Fruit fly (Drosophila melanogaster) whole organism, embryonic: Measurements from ENCODE around the gene lectin-37Da.

ENCODE experiments used
- Adf1 ChIP-seq: fragments of 200-800 bp; sonication (Bioruptor generic); IDR thresholded peaks from 2 replicates; pipeline ENCODE4 v1.3.6; 2022; ENCODE audit warnings: missing biosample characterization, missing genetic modification characterization
- CG10267 ChIP-seq: fragments of 200-800 bp; sonication (Bioruptor generic); optimal IDR thresholded peaks from 2 replicates; lab custom pipeline; 2018; ENCODE audit warnings: missing biosample characterization, mild to moderate bottlenecking, missing genetic modification characterization, moderate library complexity
- CG10959 ChIP-seq: fragments of 200-800 bp; sonication (Bioruptor generic); IDR thresholded peaks from 2 replicates; pipeline ENCODE4 v1.3.6; 2022; ENCODE audit warnings: missing biosample characterization, missing genetic modification characterization
- CG12219 ChIP-seq: fragments of 200-800 bp; sonication (Bioruptor generic); optimal IDR thresholded peaks from 3 replicates; lab custom pipeline; 2018; ENCODE audit warnings: missing biosample characterization, mild to moderate bottlenecking, missing genetic modification characterization
- CG12769 ChIP-seq: fragments of 200-800 bp; sonication (Bioruptor generic); optimal IDR thresholded peaks from 2 replicates; lab custom pipeline; 2019; ENCODE audit warnings: missing biosample characterization, mild to moderate bottlenecking, missing genetic modification characterization, moderate library complexity
- CG13424 ChIP-seq: fragments of 200-800 bp; sonication (Bioruptor generic); optimal IDR thresholded peaks from 2 replicates; lab custom pipeline; 2019; ENCODE audit warnings: missing biosample characterization, mild to moderate bottlenecking, missing genetic modification characterization, moderate library complexity
- CG14014 ChIP-seq: fragments of 200-800 bp; sonication (Bioruptor generic); IDR thresholded peaks from 2 replicates; pipeline ENCODE4 v1.3.6; 2022; ENCODE audit warnings: missing biosample characterization, missing genetic modification characterization
- CG16815 ChIP-seq: fragments of 200-800 bp; sonication (Bioruptor generic); optimal IDR thresholded peaks from 3 replicates; lab custom pipeline; 2017; ENCODE audit warnings: missing biosample characterization, mild to moderate bottlenecking, missing genetic modification characterization
- CG17912 ChIP-seq: fragments of 200-800 bp; sonication (Bioruptor generic); optimal IDR thresholded peaks from 2 replicates; lab custom pipeline; 2018; ENCODE audit warnings: missing biosample characterization, mild to moderate bottlenecking, missing genetic modification characterization
- CG18764 ChIP-seq: fragments of 200-800 bp; sonication (Bioruptor generic); optimal IDR thresholded peaks from 3 replicates; lab custom pipeline; 2016; ENCODE audit warnings: missing biosample characterization, missing genetic modification characterization
- CG2129 ChIP-seq: fragments of 200-800 bp; sonication (Bioruptor generic); IDR thresholded peaks from 2 replicates; pipeline ENCODE4 v1.3.6; 2022; ENCODE audit warnings: missing biosample characterization, missing genetic modification characterization; ENCODE audit not compliant: partially characterized antibody
- CG3847 ChIP-seq: fragments of 200-800 bp; sonication (Bioruptor generic); IDR thresholded peaks from 2 replicates; pipeline ENCODE4 v1.3.6; 2022; ENCODE audit warnings: missing biosample characterization, missing genetic modification characterization
- CG4328 ChIP-seq: fragments of 200-800 bp; sonication (Bioruptor generic); optimal IDR thresholded peaks from 3 replicates; lab custom pipeline; 2017; ENCODE audit warnings: missing biosample characterization, missing genetic modification reagents, missing genetic modification characterization
- CG4404 ChIP-seq: fragments of 200-800 bp; sonication (Bioruptor generic); IDR thresholded peaks from 2 replicates; pipeline ENCODE4 v1.3.6; 2022; ENCODE audit warnings: missing biosample characterization, missing genetic modification characterization
- CG4854 ChIP-seq: fragments of 200-800 bp; sonication (Bioruptor generic); optimal IDR thresholded peaks from 2 replicates; lab custom pipeline; 2016; ENCODE audit warnings: missing biosample characterization, missing genetic modification characterization, inconsistent platforms
- CG5953 ChIP-seq: fragments of 200-800 bp; sonication (Bioruptor generic); IDR thresholded peaks from 2 replicates; pipeline ENCODE4 v1.3.6; 2022; ENCODE audit warnings: missing biosample characterization, missing genetic modification characterization
- CG6654 ChIP-seq: fragments of 200-800 bp; sonication (Bioruptor generic); optimal IDR thresholded peaks from 2 replicates; lab custom pipeline; 2017; ENCODE audit warnings: missing biosample characterization, mild to moderate bottlenecking, missing genetic modification characterization
- CG6854 ChIP-seq: fragments of 200-800 bp; sonication (Bioruptor generic); optimal IDR thresholded peaks from 3 replicates; lab custom pipeline; 2017; ENCODE audit warnings: missing biosample characterization, mild to moderate bottlenecking, missing genetic modification characterization
- CG7839 ChIP-seq: fragments of 200-800 bp; sonication (Bioruptor generic); optimal IDR thresholded peaks from 3 replicates; lab custom pipeline; 2018; ENCODE audit warnings: missing biosample characterization, mild to moderate bottlenecking, missing genetic modification characterization, moderate library complexity
- CG7928 ChIP-seq: fragments of 200-800 bp; sonication (Bioruptor generic); optimal IDR thresholded peaks from 2 replicates; lab custom pipeline; 2017; ENCODE audit warnings: missing biosample characterization, mild to moderate bottlenecking, missing genetic modification characterization
- CG9215 ChIP-seq: fragments of 200-800 bp; sonication (Bioruptor generic); IDR thresholded peaks from 2 replicates; pipeline ENCODE4 v1.3.6; 2022; ENCODE audit warnings: missing biosample characterization, missing genetic modification characterization
- CTCF ChIP-seq: fragments of 200-800 bp; sonication (Bioruptor generic); optimal IDR thresholded peaks from 2 replicates; lab custom pipeline; 2017; ENCODE audit warnings: missing biosample characterization, mild to moderate bottlenecking, missing genetic modification characterization, moderate library complexity
- Camta ChIP-seq: fragments of 200-800 bp; sonication (Bioruptor generic); optimal IDR thresholded peaks from 2 replicates; lab custom pipeline; 2016; ENCODE audit warnings: missing biosample characterization, missing genetic modification characterization
- D ChIP-seq, 2 experiments: fragments of 200-800 bp in 1 of 2; fragments of >200 bp in 1 of 2; sonication (Bioruptor generic) in 1 of 2; optimal IDR thresholded peaks; 2 replicates in 1 of 2; 3 replicates in 1 of 2; lab custom pipeline; 2017; ENCODE audit warnings: mild to moderate bottlenecking in 1 of 2, missing biosample characterization in 1 of 2, missing genetic modification characterization in 1 of 2, missing genetic modification reagents in 1 of 2
- Dfd ChIP-seq, 2 experiments: fragments of >200 bp; optimal IDR thresholded peaks; 2 replicates each; lab custom pipeline; 2017; ENCODE audit warnings: missing biosample characterization in 2 of 2, missing genetic modification characterization in 2 of 2
- Doc3 ChIP-seq: fragments of 200-800 bp; sonication (Bioruptor generic); IDR thresholded peaks from 3 replicates; pipeline ENCODE4 v1.3.6; 2022; ENCODE audit warnings: missing biosample characterization, missing genetic modification characterization; ENCODE audit not compliant: partially characterized antibody
- ERR ChIP-seq: fragments of 200-800 bp; sonication (Bioruptor generic); optimal IDR thresholded peaks from 2 replicates; lab custom pipeline; 2016; ENCODE audit warnings: missing biosample characterization, missing genetic modification characterization
- Ets97D ChIP-seq: fragments of 200-800 bp; sonication (Bioruptor generic); optimal IDR thresholded peaks from 3 replicates; lab custom pipeline; 2016; ENCODE audit warnings: missing biosample characterization, missing genetic modification characterization
- Hmr ChIP-seq: fragments of 200-800 bp; sonication (Bioruptor generic); optimal IDR thresholded peaks from 3 replicates; lab custom pipeline; 2017; ENCODE audit warnings: mild to moderate bottlenecking, missing biosample characterization, missing genetic modification reagents, missing genetic modification characterization
- Mrtf ChIP-seq: fragments of 200-800 bp; sonication (Bioruptor generic); IDR thresholded peaks from 3 replicates; pipeline ENCODE4 v1.3.6; 2022; ENCODE audit warnings: missing biosample characterization, missing genetic modification characterization
- NC2α ChIP-seq: fragments of 200-800 bp; sonication (Bioruptor generic); optimal IDR thresholded peaks from 2 replicates; lab custom pipeline; 2016; ENCODE audit warnings: missing biosample characterization, missing genetic modification characterization
- NC2β ChIP-seq: fragments of 200-800 bp; sonication (Bioruptor generic); optimal IDR thresholded peaks from 2 replicates; lab custom pipeline; 2016; ENCODE audit warnings: missing biosample characterization, missing genetic modification characterization
- NFAT ChIP-seq: fragments of 200-800 bp; sonication (Bioruptor generic); IDR thresholded peaks from 2 replicates; pipeline ENCODE4 v1.3.6; 2022; ENCODE audit warnings: missing biosample characterization, missing genetic modification characterization
- NK7.1 ChIP-seq: fragments of 200-800 bp; sonication (Bioruptor generic); optimal IDR thresholded peaks from 3 replicates; lab custom pipeline; 2016; ENCODE audit warnings: missing biosample characterization, missing genetic modification characterization
- Spps ChIP-seq: fragments of 200-800 bp; sonication (Bioruptor generic); optimal IDR thresholded peaks from 2 replicates; lab custom pipeline; 2018; ENCODE audit warnings: missing biosample characterization, mild to moderate bottlenecking, missing genetic modification characterization
- Usf ChIP-seq: fragments of 200-800 bp; sonication (Bioruptor generic); optimal IDR thresholded peaks from 2 replicates; lab custom pipeline; 2017; ENCODE audit warnings: missing genotype, missing biosample characterization, missing genetic modification characterization
- bowl ChIP-seq: fragments of 200-800 bp; sonication (Bioruptor generic); IDR thresholded peaks from 2 replicates; pipeline ENCODE4 v1.3.6; 2022; ENCODE audit warnings: missing biosample characterization, missing genetic modification characterization
- bsh ChIP-seq, 2 experiments: fragments of 200-800 bp; sonication (Bioruptor generic); optimal IDR thresholded peaks; 2 replicates each; lab custom pipeline; 2017 to 2018; ENCODE audit warnings: mild to moderate bottlenecking in 2 of 2, missing biosample characterization in 2 of 2, missing genetic modification characterization in 2 of 2, moderate library complexity in 1 of 2
- chm ChIP-seq: fragments of 200-800 bp; sonication (Bioruptor generic); IDR thresholded peaks from 2 replicates; pipeline ENCODE4 v1.3.6; 2022; ENCODE audit warnings: missing biosample characterization, missing genetic modification characterization
- dan ChIP-seq: fragments of 200-800 bp; sonication (Bioruptor generic); IDR thresholded peaks from 2 replicates; pipeline ENCODE4 v1.3.6; 2022; ENCODE audit warnings: missing biosample characterization, missing genetic modification characterization
- klu ChIP-seq: fragments of 200-800 bp; sonication (Bioruptor generic); IDR thresholded peaks from 2 replicates; pipeline ENCODE4 v1.3.6; 2022; ENCODE audit warnings: missing biosample characterization, missing genetic modification characterization
- nerfin-1 ChIP-seq: fragments of 200-800 bp; sonication (Bioruptor generic); optimal IDR thresholded peaks from 3 replicates; lab custom pipeline; 2019; ENCODE audit warnings: missing biosample characterization, mild to moderate bottlenecking, missing genetic modification characterization, moderate library complexity
- pho ChIP-seq: fragments of 200-800 bp; sonication (Bioruptor generic); optimal IDR thresholded peaks from 2 replicates; lab custom pipeline; 2016; ENCODE audit warnings: missing biosample characterization, missing genetic modification characterization
- pnt ChIP-seq: fragments of 200-800 bp; sonication (Bioruptor generic); optimal IDR thresholded peaks from 3 replicates; lab custom pipeline; 2016; ENCODE audit warnings: missing biosample characterization, missing genetic modification characterization
- prd ChIP-seq, 3 experiments: fragments of >200 bp in 2 of 3; fragments of 200-800 bp in 1 of 3; sonication (Bioruptor generic) in 1 of 3; optimal IDR thresholded peaks in 2 of 3; IDR thresholded peaks in 1 of 3; 2 replicates in 2 of 3; 3 replicates in 1 of 3; pipeline versions ENCODE4 v1.3.6 to Lab custom; 2017 to 2022; ENCODE audit warnings: missing biosample characterization in 1 of 3, missing genetic modification characterization in 1 of 3
- rib ChIP-seq: fragments of 200-800 bp; sonication (Bioruptor generic); IDR thresholded peaks from 2 replicates; pipeline ENCODE4 v1.3.6; 2022; ENCODE audit warnings: missing biosample characterization, missing genetic modification characterization
- sens-2 ChIP-seq: fragments of 200-800 bp; sonication (Bioruptor generic); IDR thresholded peaks from 2 replicates; pipeline ENCODE4 v1.3.6; 2022; ENCODE audit warnings: missing biosample characterization, missing genetic modification characterization
- slp2 ChIP-seq: fragments of 200-800 bp; sonication (Bioruptor generic); optimal IDR thresholded peaks from 2 replicates; lab custom pipeline; 2016; ENCODE audit warnings: missing biosample characterization, missing genetic modification characterization
- sob ChIP-seq: fragments of 200-800 bp; sonication (Bioruptor generic); IDR thresholded peaks from 2 replicates; pipeline ENCODE4 v1.3.6; 2022; ENCODE audit warnings: missing biosample characterization, missing genetic modification characterization
- stc ChIP-seq: fragments of 200-800 bp; sonication (Bioruptor generic); IDR thresholded peaks from 2 replicates; pipeline ENCODE4 v1.3.6; 2022; ENCODE audit warnings: missing biosample characterization, missing genetic modification characterization
- tap ChIP-seq: fragments of 200-800 bp; optimal IDR thresholded peaks from 3 replicates; lab custom pipeline; 2019; ENCODE audit warnings: missing biosample characterization, mild to moderate bottlenecking, missing genetic modification characterization, moderate library complexity
- z ChIP-seq: fragments of 200-800 bp; sonication (Bioruptor generic); IDR thresholded peaks from 3 replicates; pipeline ENCODE4 v1.3.6; 2022; ENCODE audit warnings: missing biosample characterization, missing genetic modification characterization

The lectin-37Da gene

DNA sequence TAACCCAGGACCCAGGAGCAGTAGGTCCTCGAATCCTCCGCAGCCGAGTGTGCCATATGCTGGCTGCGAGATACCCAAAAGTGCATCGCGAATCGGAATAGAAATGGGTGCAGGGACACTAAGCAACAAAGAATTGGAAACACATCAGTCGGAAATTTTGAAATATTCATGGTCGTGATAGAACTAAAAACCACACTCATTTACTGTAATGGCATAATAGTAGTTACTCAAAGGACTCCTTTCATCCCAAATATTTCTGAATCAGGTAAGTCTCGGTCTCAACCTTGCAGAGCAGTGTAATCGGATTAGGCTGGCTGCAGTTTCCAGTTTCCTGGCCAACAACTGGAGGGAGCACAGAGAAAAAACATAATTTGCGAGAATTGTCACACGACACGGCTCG lies 42.0 kb upstream of the lectin-37Da start (continued):
- no peak for TF ChIP-seq CG2129 (GFP tag; lab: Robert Waterston, UW)
- peak; percentile 29 for TF ChIP-seq CG7839 (tag; lab: Kevin White, UChicago)
- TF ChIP-seq CTCF (GFP tag; lab: Kevin White, UChicago), result no peak
- TF ChIP-seq rib (GFP tag; lab: Robert Waterston, UW), result no peak
- no peak for TF ChIP-seq CG17912 (GFP tag; lab: Kevin White, UChicago)
- TF ChIP-seq Usf, result no peak
- no peak for TF ChIP-seq ERR
- TF ChIP-seq CG3847 (GFP tag; lab: Robert Waterston, UW), result no peak
- TF ChIP-seq CG18764 (GFP tag; lab: Kevin White, UChicago), result peak; percentile 4
- TF ChIP-seq CG4854 (GFP tag; lab: Kevin White, UChicago), result no peak
- peak; percentile 13 for TF ChIP-seq CG12219
- TF ChIP-seq pnt, result no peak
- TF ChIP-seq CG4404, result peak; percentile 42; the same call in 1 of the 2 replicates
- TF ChIP-seq tap, result peak; percentile 35
- TF ChIP-seq sens-2 (GFP tag; lab: Robert Waterston, UW), result no peak
- TF ChIP-seq Doc3, result no peak
- TF ChIP-seq CG16815, result peak; percentile 25
- no peak for TF ChIP-seq stc (GFP tag; lab: Robert Waterston, UW)
- no peak for TF ChIP-seq CG6654 (GFP tag; lab: Kevin White, UChicago)
- no peak for TF ChIP-seq prd (optimal IDR thresholded peaks at IDR 0.05; lab: Kevin White, UChicago)
- peak; percentile 70 for TF ChIP-seq prd (GFP tag; IDR thresholded peaks at IDR 0.05; lab: Robert Waterston, UW)
- TF ChIP-seq dan (GFP tag; lab: Robert Waterston, UW), result 0 out of 2 replicates have a peak, but pooled peaks have one; percentile 6
- no peak for TF ChIP-seq slp2 (GFP tag; lab: Kevin White, UChicago)
- TF ChIP-seq CG13424 (tag; lab: Kevin White, UChicago), result peak; percentile 9
- TF ChIP-seq NK7.1 (GFP tag; lab: Kevin White, UChicago), result no peak
- no peak for TF ChIP-seq Mrtf (GFP tag; lab: Robert Waterston, UW)
- TF ChIP-seq Hmr (GFP tag; lab: Kevin White, UChicago), result no peak
- TF ChIP-seq CG12769 (tag; lab: Kevin White, UChicago), result no peak
- no peak for TF ChIP-seq klu (GFP tag; lab: Robert Waterston, UW)
- TF ChIP-seq nerfin-1 (tag; lab: Kevin White, UChicago), result no peak
- TF ChIP-seq bsh (GFP tag; optimal IDR thresholded peaks at IDR 0.05; lab: Kevin White, UChicago), result peak in 1 of 2 experiments; percentile 56
- TF ChIP-seq CG10959, result peak; percentile 66
- TF ChIP-seq D (optimal IDR thresholded peaks at IDR 0.05; lab: Kevin White, UChicago), result no peak
- peak; percentile 52 for TF ChIP-seq D (GFP tag; optimal IDR thresholded peaks at IDR 0.05; lab: Kevin White, UChicago)
- no peak; the same call in 1 of the 2 replicates for TF ChIP-seq sob (GFP tag; lab: Robert Waterston, UW)
- no peak for TF ChIP-seq NC2α (GFP tag; lab: Kevin White, UChicago)
- no peak for TF ChIP-seq CG9215 (GFP tag; lab: Robert Waterston, UW)
- TF ChIP-seq pho (GFP tag; lab: Kevin White, UChicago), result no peak
- peak; percentile 41; the same call in 1 of the 2 replicates for TF ChIP-seq chm
- TF ChIP-seq z, result no peak
- no peak for TF ChIP-seq Ets97D
- TF ChIP-seq CG7928, result no peak
- no peak for TF ChIP-seq Dfd (GFP tag; optimal IDR thresholded peaks at IDR 0.05; lab: Kevin White, UChicago)
- peak; percentile 36 for TF ChIP-seq CG10267 (tag; lab: Kevin White, UChicago)
- no peak for TF ChIP-seq CG14014 (GFP tag; lab: Robert Waterston, UW)
- TF ChIP-seq CG5953, result no peak
- no peak for TF ChIP-seq CG4328 (GFP tag; lab: Kevin White, UChicago)
- no peak for TF ChIP-seq Camta (GFP tag; lab: Kevin White, UChicago)
- TF ChIP-seq NFAT (GFP tag; lab: Robert Waterston, UW), result no peak
- TF ChIP-seq CG6854 (GFP tag; lab: Kevin White, UChicago), result no peak
- peak; percentile 52 for TF ChIP-seq Spps (tag; lab: Kevin White, UChicago)
- no peak for TF ChIP-seq Adf1 (GFP tag; lab: Robert Waterston, UW)
- TF ChIP-seq bowl, result no peak
- peak; percentile 20 for TF ChIP-seq NC2β
